Worm (Caenorhabditis elegans): Measurements from ENCODE around the gene clec-207.

- no peak for TF ChIP-seq jun-1 (tag; optimal IDR thresholded peaks at IDR 0.05)
- no peak for TF ChIP-seq elt-3 (tag; optimal IDR thresholded peaks at IDR 0.05)
- no peak for TF ChIP-seq aha-1 (tag; optimal IDR thresholded peaks at IDR 0.05)
Observed at ce11 chrV:2132675-2133074, 36.8 kb downstream of the clec-207 start.

Measured in whole organism, L1 larva.